Worm (Caenorhabditis elegans) whole organism, midembryonic: ENCODE results near the gene ptr-19.

Experiments used
- T22C8.4 ChIP-seq: fragments of 200-800 bp; sonication (Bioruptor generic); IDR thresholded peaks from 2 replicates; pipeline ENCODE4 v1.3.6; 2022; ENCODE audit warnings: missing genetic modification characterization, missing compliant biosample characterization
- cog-1 ChIP-seq: sonication (generic microtip); optimal IDR thresholded peaks from 2 replicates; lab custom pipeline; 2016; ENCODE audit warnings: missing genetic modification characterization, missing compliant biosample characterization
- flt-1 ChIP-seq: fragments of 200-800 bp; sonication (Bioruptor generic); IDR thresholded peaks from 2 replicates; pipeline ENCODE4 v1.3.6; 2022; ENCODE audit warnings: missing genetic modification characterization, missing compliant biosample characterization
- klf-2 ChIP-seq: fragments of 200-800 bp; sonication (Bioruptor generic); conservative IDR thresholded peaks from 2 replicates; pipeline ENCODE4 v1.3.6; 2022; ENCODE audit warnings: missing genetic modification reagents, missing genetic modification characterization, missing compliant biosample characterization
- med-1 ChIP-seq: sonication (generic microtip); optimal IDR thresholded peaks from 2 replicates; lab custom pipeline; 2017; ENCODE audit warnings: missing genetic modification characterization, mild to moderate bottlenecking, missing compliant biosample characterization, antibody characterized with exemption, missing genetic modification reagents; ENCODE audit not compliant: insufficient read depth
- ref-1 ChIP-seq: fragments of 200-800 bp; sonication (Bioruptor generic); conservative IDR thresholded peaks from 2 replicates; pipeline ENCODE4 v1.3.6; 2022; ENCODE audit warnings: missing genetic modification reagents, missing genetic modification characterization, missing compliant biosample characterization
- tab-1 ChIP-seq: fragments of 200-800 bp; sonication (Bioruptor generic); IDR thresholded peaks from 2 replicates; pipeline ENCODE4 v1.3.6; 2022; ENCODE audit warnings: missing genetic modification characterization, missing compliant biosample characterization
- ztf-23 ChIP-seq: fragments of 200-800 bp; sonication (Bioruptor generic); IDR thresholded peaks from 2 replicates; pipeline ENCODE4 v1.3.6; 2022; ENCODE audit warnings: missing genetic modification reagents, missing genetic modification characterization, missing compliant biosample characterization
- ztf-29 ChIP-seq: fragments of 200-800 bp; sonication (Bioruptor generic); IDR thresholded peaks from 2 replicates; pipeline ENCODE4 v1.3.6; 2022; ENCODE audit warnings: missing genetic modification reagents, missing genetic modification characterization, missing compliant biosample characterization

ptr-19 gene

DNA sequence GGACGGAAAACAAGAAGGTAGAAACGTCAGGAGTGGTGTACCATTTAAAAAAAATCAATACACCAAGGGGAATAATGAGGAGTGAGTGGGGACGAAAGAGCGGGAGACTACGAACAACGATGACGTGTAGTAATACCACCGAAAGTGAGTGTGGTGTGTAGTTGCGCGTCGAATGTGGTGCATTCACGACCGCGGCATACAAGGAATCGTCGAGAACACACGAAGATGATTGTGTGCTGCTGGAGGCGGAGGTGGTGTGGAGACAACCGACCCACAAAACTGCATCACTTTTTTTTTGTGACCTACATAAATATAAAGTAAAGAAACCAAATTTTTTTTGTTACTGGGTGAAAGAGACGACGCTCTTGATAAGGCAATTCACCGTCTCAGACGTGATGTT, 36.7 kb downstream of the ptr-19 start:
- TF ChIP-seq klf-2 (GFP tag; lab: Robert Waterston, UW) (no peak), tab-1 (GFP tag; lab: Robert Waterston, UW) (no peak), med-1 (GFP tag; lab: Kevin White, UChicago) (no peak), T22C8.4 (GFP tag; lab: Robert Waterston, UW) (peak; percentile 48; the same call in 1 of the 2 replicates), ztf-23 (peak; percentile 66; the same call in 1 of the 2 replicates), cog-1 (tag; lab: Kevin White, UChicago) (no peak), ztf-29 (GFP tag; lab: Robert Waterston, UW) (no peak), flt-1 (GFP tag; lab: Robert Waterston, UW) (peak; percentile 58; the same call in 1 of the 2 replicates), ref-1 (GFP tag; lab: Robert Waterston, UW) (no peak)

DNA sequence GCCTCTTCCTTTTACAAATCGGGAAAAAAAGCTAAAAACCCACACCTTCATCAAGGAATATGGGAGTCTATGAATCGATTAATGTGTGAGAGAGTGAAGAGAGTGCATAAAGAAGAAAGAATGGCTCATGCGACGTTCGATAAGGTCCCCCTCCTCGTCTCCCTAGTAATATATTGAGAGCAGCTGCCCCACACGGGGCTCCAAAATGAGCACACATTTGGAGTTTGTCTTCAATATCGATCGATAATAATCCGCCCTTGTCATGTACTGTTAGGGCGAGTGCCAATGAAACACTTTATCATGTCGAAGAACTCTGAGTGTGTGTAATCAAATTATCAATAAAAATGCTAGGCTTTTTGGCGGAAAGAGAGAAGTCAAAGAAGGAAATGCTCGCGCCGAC, 37.6 kb downstream of the ptr-19 start:
- TF ChIP-seq T22C8.4 (GFP tag; lab: Robert Waterston, UW): peak; percentile 47; the same call in 1 of the 2 replicates
- TF ChIP-seq ztf-23: no peak

DNA sequence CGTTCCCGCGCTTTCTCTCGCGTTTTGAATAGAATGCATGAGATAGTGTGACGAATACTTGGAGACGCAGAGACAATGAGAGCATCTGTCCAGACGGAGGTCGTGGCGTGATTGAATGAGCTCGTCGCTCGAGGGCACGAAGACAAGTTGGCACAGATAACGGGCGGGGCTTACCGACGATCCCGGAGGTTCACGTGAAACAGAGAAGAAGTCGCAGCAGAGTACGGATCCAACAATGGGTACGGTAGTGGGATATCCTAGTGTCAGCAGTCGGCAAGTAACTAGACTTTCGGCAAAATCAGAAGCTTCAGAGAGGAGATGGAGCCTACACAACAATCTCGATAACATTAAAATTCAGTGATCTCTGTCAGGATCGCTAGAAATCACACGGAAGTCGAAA, 38.1 kb downstream of the ptr-19 start:
- TF ChIP-seq ref-1 (GFP tag; lab: Robert Waterston, UW) (no peak), tab-1 (GFP tag; lab: Robert Waterston, UW) (no peak), klf-2 (GFP tag; lab: Robert Waterston, UW) (no peak), cog-1 (tag; lab: Kevin White, UChicago) (no peak), T22C8.4 (GFP tag; lab: Robert Waterston, UW) (no peak), ztf-29 (GFP tag; lab: Robert Waterston, UW) (no peak), ztf-23 (no peak), flt-1 (GFP tag; lab: Robert Waterston, UW) (no peak), med-1 (GFP tag; lab: Kevin White, UChicago) (no peak)

DNA sequence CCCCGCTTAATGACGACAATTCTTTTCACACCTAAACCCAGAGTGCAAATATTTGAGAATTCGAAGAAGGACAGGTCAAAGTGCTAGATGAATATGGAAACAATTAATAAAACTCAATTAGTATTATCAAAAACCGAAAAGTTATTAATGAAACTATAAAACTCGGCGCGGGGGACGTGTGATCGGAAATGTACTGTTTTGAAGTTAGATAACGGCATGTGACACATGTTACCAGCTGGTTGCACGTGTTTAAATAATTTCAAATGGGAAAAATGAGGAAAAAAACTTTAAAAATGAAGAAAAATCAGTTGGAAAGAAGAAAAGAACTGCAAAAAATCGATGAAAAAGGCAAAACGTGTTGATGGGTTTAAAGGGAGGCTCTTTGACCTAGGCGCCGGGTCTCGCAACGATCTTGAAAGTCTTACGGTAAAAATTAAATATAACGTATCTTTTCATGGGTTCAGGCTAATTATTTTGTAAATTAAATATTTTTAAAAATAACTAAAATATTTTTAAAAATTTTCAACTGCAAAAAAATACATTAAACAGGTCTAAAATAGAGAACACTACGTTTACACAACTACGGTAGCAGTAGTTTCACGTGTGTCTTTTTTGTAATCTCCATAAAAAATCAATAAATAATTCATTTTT, 39.1 kb downstream of the ptr-19 start:
- TF ChIP-seq ztf-23 (no peak), flt-1 (GFP tag; lab: Robert Waterston, UW) (no peak), cog-1 (tag; lab: Kevin White, UChicago) (no peak), med-1 (GFP tag; lab: Kevin White, UChicago) (no peak), tab-1 (GFP tag; lab: Robert Waterston, UW) (no peak), T22C8.4 (GFP tag; lab: Robert Waterston, UW) (no peak), ref-1 (GFP tag; lab: Robert Waterston, UW) (no peak), ztf-29 (GFP tag; lab: Robert Waterston, UW) (no peak), klf-2 (GFP tag; lab: Robert Waterston, UW) (no peak)

DNA sequence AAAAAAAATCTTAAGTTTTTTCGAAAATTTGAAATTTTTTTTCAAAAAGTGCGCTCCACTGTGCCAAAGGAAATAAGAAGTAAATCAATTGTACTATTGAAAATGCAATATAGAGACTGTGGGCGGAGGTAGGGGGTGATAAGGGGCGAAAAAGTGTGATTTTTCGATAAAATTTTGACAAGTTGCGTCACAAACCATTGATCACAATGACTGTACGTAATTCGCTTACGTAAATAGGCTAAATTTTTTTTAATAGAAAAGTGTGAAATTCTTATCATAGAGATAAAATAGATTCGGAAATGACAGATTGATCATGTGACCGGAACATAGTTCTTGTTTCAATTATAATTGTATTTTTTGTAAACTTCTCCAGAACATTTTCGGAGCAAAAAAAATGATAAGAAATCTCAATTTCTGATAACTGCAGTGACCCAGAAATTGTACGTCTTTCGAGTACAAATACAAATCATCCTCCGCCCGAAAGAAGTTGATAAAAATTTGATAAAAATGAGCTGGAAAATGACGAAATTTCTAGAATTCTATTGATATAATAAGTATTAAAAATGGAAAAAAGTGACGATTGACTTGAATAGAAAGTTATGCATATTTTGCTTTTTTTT, 41.0 kb downstream of the ptr-19 start:
- TF ChIP-seq flt-1 (GFP tag; lab: Robert Waterston, UW) (no peak), ztf-23 (no peak), ref-1 (GFP tag; lab: Robert Waterston, UW) (no peak), ztf-29 (GFP tag; lab: Robert Waterston, UW) (no peak), med-1 (GFP tag; lab: Kevin White, UChicago) (no peak), tab-1 (GFP tag; lab: Robert Waterston, UW) (no peak), T22C8.4 (GFP tag; lab: Robert Waterston, UW) (no peak)

DNA sequence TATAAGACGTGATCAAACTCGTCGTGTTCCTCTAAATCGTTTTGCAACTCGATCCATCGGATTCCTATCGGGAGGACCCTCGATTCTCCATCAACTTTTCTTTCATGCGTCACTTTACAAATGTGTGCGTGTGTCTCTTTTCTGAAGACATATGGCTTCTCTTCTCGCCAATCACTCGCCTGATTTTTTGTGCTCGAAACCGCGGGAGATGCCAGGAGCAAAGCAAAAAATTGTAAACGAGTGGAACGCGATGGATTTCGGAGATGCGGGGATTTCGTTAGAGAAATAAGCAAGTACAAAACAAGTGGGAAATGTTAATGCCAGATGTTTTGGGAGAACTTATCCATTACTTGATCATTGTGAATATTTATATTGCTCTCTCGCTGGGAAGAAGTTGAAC, 42.6 kb downstream of the ptr-19 start:
- TF ChIP-seq med-1 (GFP tag; lab: Kevin White, UChicago) (no peak), ztf-23 (no peak), ref-1 (GFP tag; lab: Robert Waterston, UW) (no peak), flt-1 (GFP tag; lab: Robert Waterston, UW) (no peak), cog-1 (tag; lab: Kevin White, UChicago) (no peak), klf-2 (GFP tag; lab: Robert Waterston, UW) (no peak), tab-1 (GFP tag; lab: Robert Waterston, UW) (no peak), T22C8.4 (GFP tag; lab: Robert Waterston, UW) (no peak), ztf-29 (GFP tag; lab: Robert Waterston, UW) (no peak)

DNA sequence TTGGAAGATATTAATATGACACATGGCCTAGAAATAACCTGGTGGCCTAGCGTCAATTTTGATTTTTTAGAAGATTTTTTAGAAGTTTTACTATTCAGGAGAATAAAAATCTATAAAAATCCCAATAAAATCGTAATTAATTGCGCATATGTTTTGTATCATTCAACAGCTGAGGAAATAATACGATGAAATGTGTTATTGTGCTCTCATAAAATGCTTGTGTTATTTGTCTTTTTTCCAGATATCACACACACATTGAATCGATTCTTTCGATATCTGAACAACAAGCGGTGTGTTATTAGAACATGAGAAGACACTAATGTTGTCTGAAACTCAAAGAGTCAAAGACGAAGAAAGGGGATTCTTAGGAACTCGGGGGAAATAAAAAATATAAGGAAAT, 43.4 kb downstream of the ptr-19 start:
- TF ChIP-seq T22C8.4 (GFP tag; lab: Robert Waterston, UW) (no peak), flt-1 (GFP tag; lab: Robert Waterston, UW) (no peak), ztf-23 (no peak), ref-1 (GFP tag; lab: Robert Waterston, UW) (no peak), tab-1 (GFP tag; lab: Robert Waterston, UW) (no peak), ztf-29 (GFP tag; lab: Robert Waterston, UW) (no peak), med-1 (GFP tag; lab: Kevin White, UChicago) (no peak), klf-2 (GFP tag; lab: Robert Waterston, UW) (no peak), cog-1 (tag; lab: Kevin White, UChicago) (no peak)

DNA sequence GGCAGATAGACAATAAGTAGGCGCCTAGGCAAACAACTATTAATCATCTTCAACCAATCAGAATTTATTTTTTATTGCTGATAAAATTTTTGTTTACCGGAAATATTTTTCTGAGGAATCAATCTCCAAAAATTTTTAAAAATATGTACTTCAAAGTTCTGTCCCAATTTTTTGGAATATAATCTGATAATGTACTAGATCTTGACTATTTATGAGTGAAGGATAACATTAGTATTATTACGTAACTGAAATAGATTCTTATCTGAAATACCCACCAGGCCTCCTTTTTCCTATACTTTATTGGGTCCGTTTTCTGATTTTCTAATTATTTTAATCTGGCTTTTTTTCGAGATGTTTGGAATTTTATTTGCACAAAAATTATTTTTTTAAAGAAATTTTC, 49.8 kb downstream of the ptr-19 start:
- no peak for TF ChIP-seq T22C8.4 (GFP tag; lab: Robert Waterston, UW)
- TF ChIP-seq ztf-23: no peak
- TF ChIP-seq klf-2 (GFP tag; lab: Robert Waterston, UW): no peak
- no peak for TF ChIP-seq ref-1 (GFP tag; lab: Robert Waterston, UW)
- TF ChIP-seq flt-1 (GFP tag; lab: Robert Waterston, UW): no peak
- no peak for TF ChIP-seq cog-1 (tag; lab: Kevin White, UChicago)
- no peak for TF ChIP-seq med-1 (GFP tag; lab: Kevin White, UChicago)

DNA sequence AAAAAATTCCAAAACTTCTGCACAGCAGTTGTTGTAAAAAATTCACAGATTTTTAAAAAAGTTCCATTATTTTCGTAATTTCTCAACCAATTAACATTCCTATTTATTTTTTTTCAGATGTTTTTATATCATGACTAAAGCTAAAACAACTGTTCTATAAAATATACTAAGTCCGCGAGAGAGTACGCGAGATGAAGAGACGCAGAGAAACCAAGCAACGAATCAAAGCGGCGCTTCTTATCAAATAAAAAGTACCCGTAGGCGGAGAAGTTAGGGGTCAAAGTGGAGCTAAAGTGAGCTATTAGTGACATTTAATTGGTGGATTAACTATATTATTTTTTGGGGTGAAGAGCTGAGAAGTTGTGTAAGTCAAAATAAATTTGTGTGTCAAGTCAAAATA, 51.0 kb downstream of the ptr-19 start, which contains the start of gene sbsp-1:
sbsp-1 (plus strand) TSS at position 301 of the 400 bp plus-strand sequence.
- TF ChIP-seq tab-1 (GFP tag; lab: Robert Waterston, UW) (no peak), T22C8.4 (GFP tag; lab: Robert Waterston, UW) (no peak), klf-2 (GFP tag; lab: Robert Waterston, UW) (no peak), flt-1 (GFP tag; lab: Robert Waterston, UW) (no peak), ref-1 (GFP tag; lab: Robert Waterston, UW) (no peak), cog-1 (tag; lab: Kevin White, UChicago) (no peak), med-1 (GFP tag; lab: Kevin White, UChicago) (no peak), ztf-29 (GFP tag; lab: Robert Waterston, UW) (no peak), ztf-23 (no peak)
